Worm (Caenorhabditis elegans) whole organism, midembryonic: ENCODE results near the gene srw-67.

Source experiments
- T22C8.4 ChIP-seq: fragments of 200-800 bp; sonication (Bioruptor generic); IDR thresholded peaks from 2 replicates; pipeline ENCODE4 v1.3.6; 2022; ENCODE audit warnings: missing genetic modification characterization, missing compliant biosample characterization
- cog-1 ChIP-seq: sonication (generic microtip); optimal IDR thresholded peaks from 2 replicates; lab custom pipeline; 2016; ENCODE audit warnings: missing genetic modification characterization, missing compliant biosample characterization
- flt-1 ChIP-seq: fragments of 200-800 bp; sonication (Bioruptor generic); IDR thresholded peaks from 2 replicates; pipeline ENCODE4 v1.3.6; 2022; ENCODE audit warnings: missing genetic modification characterization, missing compliant biosample characterization
- klf-2 ChIP-seq: fragments of 200-800 bp; sonication (Bioruptor generic); conservative IDR thresholded peaks from 2 replicates; pipeline ENCODE4 v1.3.6; 2022; ENCODE audit warnings: missing genetic modification reagents, missing genetic modification characterization, missing compliant biosample characterization
- med-1 ChIP-seq: sonication (generic microtip); optimal IDR thresholded peaks from 2 replicates; lab custom pipeline; 2017; ENCODE audit warnings: missing genetic modification characterization, mild to moderate bottlenecking, missing compliant biosample characterization, antibody characterized with exemption, missing genetic modification reagents; ENCODE audit not compliant: insufficient read depth
- ref-1 ChIP-seq: fragments of 200-800 bp; sonication (Bioruptor generic); conservative IDR thresholded peaks from 2 replicates; pipeline ENCODE4 v1.3.6; 2022; ENCODE audit warnings: missing genetic modification reagents, missing genetic modification characterization, missing compliant biosample characterization
- tab-1 ChIP-seq: fragments of 200-800 bp; sonication (Bioruptor generic); IDR thresholded peaks from 2 replicates; pipeline ENCODE4 v1.3.6; 2022; ENCODE audit warnings: missing genetic modification characterization, missing compliant biosample characterization
- ztf-23 ChIP-seq: fragments of 200-800 bp; sonication (Bioruptor generic); IDR thresholded peaks from 2 replicates; pipeline ENCODE4 v1.3.6; 2022; ENCODE audit warnings: missing genetic modification reagents, missing genetic modification characterization, missing compliant biosample characterization
- ztf-29 ChIP-seq: fragments of 200-800 bp; sonication (Bioruptor generic); IDR thresholded peaks from 2 replicates; pipeline ENCODE4 v1.3.6; 2022; ENCODE audit warnings: missing genetic modification reagents, missing genetic modification characterization, missing compliant biosample characterization

srw-67 gene

ce11 chrV:7443480-7443879, 26.0 kb downstream of the srw-67 start:
- TF ChIP-seq ztf-29 (peak; percentile 39; the same call in 1 of the 2 replicates), ztf-23 (peak; percentile 79; the same call in 1 of the 2 replicates), klf-2 (peak; percentile 79), flt-1 (GFP tag; lab: Robert Waterston, UW) (0 out of 2 replicates have a peak, but pooled peaks have one; percentile 27), ref-1 (GFP tag; lab: Robert Waterston, UW) (peak; percentile 46; the same call in 1 of the 2 replicates)

ce11 chrV:7444331-7444730, 26.9 kb downstream of the srw-67 start, which contains the start of gene nhr-141:
Gene nhr-141 (plus strand): TSS chrV:7444661.
- 0 out of 2 replicates have a peak, but pooled peaks have one; percentile 40 for TF ChIP-seq tab-1 (GFP tag; lab: Robert Waterston, UW)

- TF ChIP-seq tab-1 (GFP tag; lab: Robert Waterston, UW): no peak
- no peak for TF ChIP-seq klf-2
- no peak for TF ChIP-seq ref-1 (GFP tag; lab: Robert Waterston, UW)
- no peak for TF ChIP-seq T22C8.4
- no peak for TF ChIP-seq ztf-23
- no peak for TF ChIP-seq flt-1 (GFP tag; lab: Robert Waterston, UW)
- TF ChIP-seq ztf-29: no peak
Observed at ce11 chrV:7446965-7447364, 29.5 kb downstream of the srw-67 start, which contains the start of gene F25E5.5. Gene F25E5.5 (plus strand): TSS chrV:7447265.

ce11 chrV:7449303-7449827, 31.9 kb downstream of the srw-67 start, which contains the start of gene try-12:
Gene try-12 (plus strand): TSS chrV:7449353.
- TF ChIP-seq ref-1 (GFP tag; lab: Robert Waterston, UW) (no peak), T22C8.4 (no peak), med-1 (GFP tag; lab: Kevin White, UChicago) (no peak), flt-1 (GFP tag; lab: Robert Waterston, UW) (no peak), ztf-23 (no peak), tab-1 (GFP tag; lab: Robert Waterston, UW) (no peak), ztf-29 (no peak), cog-1 (tag; lab: Kevin White, UChicago) (no peak), klf-2 (no peak)

- no peak for TF ChIP-seq ref-1 (GFP tag; lab: Robert Waterston, UW)
- TF ChIP-seq klf-2: no peak
- no peak for TF ChIP-seq tab-1 (GFP tag; lab: Robert Waterston, UW)
- no peak for TF ChIP-seq cog-1 (tag; lab: Kevin White, UChicago)
- no peak for TF ChIP-seq ztf-29
- TF ChIP-seq T22C8.4: no peak
- no peak for TF ChIP-seq flt-1 (GFP tag; lab: Robert Waterston, UW)
- TF ChIP-seq ztf-23: no peak
- no peak for TF ChIP-seq med-1 (GFP tag; lab: Kevin White, UChicago)
Observed at ce11 chrV:7451421-7451820, 34.0 kb downstream of the srw-67 start, which contains the start of gene try-11. Gene try-11 (plus strand): TSS chrV:7451721.

ce11 chrV:7454236-7454635, 36.8 kb downstream of the srw-67 start, which contains the start of gene try-8:
Gene try-8 (minus strand): TSS chrV:7454336.
- TF ChIP-seq tab-1 (GFP tag; lab: Robert Waterston, UW): no peak
- no peak for TF ChIP-seq klf-2
- no peak for TF ChIP-seq ztf-29
- TF ChIP-seq cog-1 (tag; lab: Kevin White, UChicago): no peak

- TF ChIP-seq med-1 (GFP tag; lab: Kevin White, UChicago): no peak
- no peak for TF ChIP-seq cog-1 (tag; lab: Kevin White, UChicago)
- no peak for TF ChIP-seq klf-2
- TF ChIP-seq tab-1 (GFP tag; lab: Robert Waterston, UW): no peak
- TF ChIP-seq T22C8.4: no peak
- TF ChIP-seq ztf-29: no peak
- no peak for TF ChIP-seq flt-1 (GFP tag; lab: Robert Waterston, UW)
- no peak for TF ChIP-seq ztf-23
- TF ChIP-seq ref-1 (GFP tag; lab: Robert Waterston, UW): no peak
Observed at ce11 chrV:7455008-7455407, 37.5 kb downstream of the srw-67 start, which contains the start of gene F25E5.2. Gene F25E5.2 (plus strand): TSS chrV:7455308.

- TF ChIP-seq flt-1 (GFP tag; lab: Robert Waterston, UW): no peak
- TF ChIP-seq klf-2: no peak
- no peak for TF ChIP-seq ztf-23
- no peak for TF ChIP-seq tab-1 (GFP tag; lab: Robert Waterston, UW)
- TF ChIP-seq cog-1 (tag; lab: Kevin White, UChicago): no peak
- no peak for TF ChIP-seq med-1 (GFP tag; lab: Kevin White, UChicago)
- TF ChIP-seq T22C8.4: no peak
- no peak for TF ChIP-seq ztf-29
- no peak for TF ChIP-seq ref-1 (GFP tag; lab: Robert Waterston, UW)
Observed at ce11 chrV:7460898-7461297, 43.4 kb downstream of the srw-67 start, which contains the start of gene srh-92. Gene srh-92 (minus strand): TSS chrV:7460998.

ce11 chrV:7464696-7465095, 47.2 kb downstream of the srw-67 start, which contains the start of gene srh-89:
Gene srh-89 (minus strand): TSS chrV:7464796.
- TF ChIP-seq flt-1 (GFP tag; lab: Robert Waterston, UW) (no peak), klf-2 (no peak), ztf-29 (no peak), ztf-23 (no peak), ref-1 (GFP tag; lab: Robert Waterston, UW) (no peak), cog-1 (tag; lab: Kevin White, UChicago) (no peak), med-1 (GFP tag; lab: Kevin White, UChicago) (no peak), tab-1 (GFP tag; lab: Robert Waterston, UW) (no peak), T22C8.4 (no peak)

ce11 chrV:7465509-7465908, 48.0 kb downstream of the srw-67 start, which contains the start of gene F25E5.1:
Gene F25E5.1 (plus strand): TSS chrV:7465884.
- TF ChIP-seq tab-1 (GFP tag; lab: Robert Waterston, UW) (no peak), cog-1 (tag; lab: Kevin White, UChicago) (peak; percentile 27), ztf-23 (0 out of 2 replicates have a peak, but pooled peaks have one; percentile 57)
